Worm (Caenorhabditis elegans) whole organism, late embryonic: ENCODE data around the gene F16B4.2.

Source experiments
- C38D4.7 ChIP-seq: fragments of 200-800 bp; sonication (Bioruptor generic); optimal IDR thresholded peaks from 2 replicates; lab custom pipeline; 2018; ENCODE audit warnings: mild to moderate bottlenecking, missing genetic modification characterization, moderate library complexity, missing compliant biosample characterization
- F13H6.1 ChIP-seq: sonication (generic microtip); optimal IDR thresholded peaks from 2 replicates; lab custom pipeline; 2016; ENCODE audit warnings: missing genetic modification characterization, missing compliant biosample characterization
- K02D7.2 ChIP-seq: sonication (generic microtip); optimal IDR thresholded peaks from 2 replicates; lab custom pipeline; 2017; ENCODE audit warnings: mild to moderate bottlenecking, missing genetic modification characterization, missing compliant biosample characterization
- Y22D7AL.16 ChIP-seq: sonication (generic microtip); optimal IDR thresholded peaks from 2 replicates; lab custom pipeline; 2016; ENCODE audit warnings: missing genetic modification characterization, missing compliant biosample characterization
- ama-1 ChIP-seq: fragments of 150-350 bp; optimal IDR thresholded peaks from 2 replicates; lab custom pipeline; 2014
- ceh-18 ChIP-seq: sonication (generic microtip); optimal IDR thresholded peaks from 2 replicates; lab custom pipeline; 2016; ENCODE audit warnings: missing genetic modification characterization, missing compliant biosample characterization
- ceh-19 ChIP-seq: fragments of 200-800 bp; sonication (Bioruptor generic); optimal IDR thresholded peaks from 2 replicates; lab custom pipeline; 2018; ENCODE audit warnings: mild to moderate bottlenecking, missing genetic modification characterization, missing compliant biosample characterization
- ceh-2 ChIP-seq: sonication (generic microtip); optimal IDR thresholded peaks from 2 replicates; lab custom pipeline; 2016; ENCODE audit warnings: missing genotype, missing genetic modification characterization, missing compliant biosample characterization
- ceh-24 ChIP-seq: sonication (generic microtip); optimal IDR thresholded peaks from 2 replicates; lab custom pipeline; 2016; ENCODE audit warnings: mild to moderate bottlenecking, missing genetic modification characterization, missing compliant biosample characterization
- ceh-31 ChIP-seq: sonication (generic microtip); optimal IDR thresholded peaks from 2 replicates; lab custom pipeline; 2016; ENCODE audit warnings: missing genetic modification characterization, missing compliant biosample characterization
- ceh-45 ChIP-seq: fragments of 200-800 bp; sonication (Bioruptor generic); IDR thresholded peaks from 2 replicates; pipeline ENCODE4 v1.3.6; 2022; ENCODE audit warnings: missing genetic modification reagents, missing genetic modification characterization, missing compliant biosample characterization
- elt-2 ChIP-seq: sonication (generic microtip); optimal IDR thresholded peaks from 2 replicates; lab custom pipeline; 2016; ENCODE audit warnings: missing genetic modification reagents, missing genetic modification characterization, missing compliant biosample characterization
- ets-4 ChIP-seq: sonication (generic microtip); optimal IDR thresholded peaks from 2 replicates; lab custom pipeline; 2016; ENCODE audit warnings: missing genetic modification characterization, missing compliant biosample characterization
- eyg-1 ChIP-seq: sonication (generic microtip); optimal IDR thresholded peaks from 2 replicates; lab custom pipeline; 2016; ENCODE audit warnings: missing genotype, missing genetic modification characterization, missing compliant biosample characterization
- fkh-10 ChIP-seq: fragments of 150-350 bp; optimal IDR thresholded peaks from 2 replicates; lab custom pipeline; 2014; ENCODE audit warnings: missing biosample characterization, missing genetic modification reagents, missing genetic modification characterization
- fkh-6 ChIP-seq: sonication (generic microtip); optimal IDR thresholded peaks from 2 replicates; lab custom pipeline; 2016; ENCODE audit warnings: missing genetic modification characterization, missing compliant biosample characterization
- hlh-13 ChIP-seq: fragments of 200-800 bp; sonication (Bioruptor generic); optimal IDR thresholded peaks from 2 replicates; lab custom pipeline; 2018; ENCODE audit warnings: mild to moderate bottlenecking, missing genetic modification characterization, missing compliant biosample characterization
- hlh-30 ChIP-seq: sonication (generic microtip); optimal IDR thresholded peaks from 2 replicates; lab custom pipeline; 2017; ENCODE audit warnings: antibody characterized with exemption, missing genetic modification characterization, missing compliant biosample characterization; ENCODE audit not compliant: insufficient read depth
- lin-11 ChIP-seq: fragments of 200-800 bp; sonication (Bioruptor generic); optimal IDR thresholded peaks from 2 replicates; lab custom pipeline; 2018; ENCODE audit warnings: mild to moderate bottlenecking, missing genetic modification characterization, missing compliant biosample characterization
- madf-2 ChIP-seq: sonication (generic microtip); optimal IDR thresholded peaks from 2 replicates; lab custom pipeline; 2017; ENCODE audit warnings: missing genetic modification characterization, missing compliant biosample characterization
- nfya-1 ChIP-seq: sonication (generic microtip); optimal IDR thresholded peaks from 2 replicates; lab custom pipeline; 2017; ENCODE audit warnings: missing genetic modification characterization, mild to moderate bottlenecking, missing compliant biosample characterization, antibody characterized with exemption, moderate library complexity
- nhr-11 ChIP-seq: fragments of 150-350 bp; optimal IDR thresholded peaks from 2 replicates; lab custom pipeline; 2014; ENCODE audit warnings: missing biosample characterization, missing genetic modification characterization
- nhr-232 ChIP-seq: sonication (generic microtip); optimal IDR thresholded peaks from 2 replicates; lab custom pipeline; 2016; ENCODE audit warnings: missing genetic modification characterization, missing compliant biosample characterization
- odd-2 ChIP-seq: sonication (generic microtip); optimal IDR thresholded peaks from 2 replicates; lab custom pipeline; 2017; ENCODE audit warnings: antibody characterized with exemption, mild to moderate bottlenecking, missing genetic modification characterization, missing compliant biosample characterization
- pag-3 ChIP-seq: sonication (generic microtip); optimal IDR thresholded peaks from 2 replicates; lab custom pipeline; 2016; ENCODE audit warnings: missing compliant biosample characterization, missing genetic modification characterization, borderline replicate concordance
- pha-2 ChIP-seq: sonication (generic microtip); optimal IDR thresholded peaks from 2 replicates; lab custom pipeline; 2017; ENCODE audit warnings: mild to moderate bottlenecking, missing genetic modification characterization, missing compliant biosample characterization
- pqm-1 ChIP-seq: sonication (generic microtip); optimal IDR thresholded peaks from 2 replicates; lab custom pipeline; 2016; ENCODE audit warnings: missing genetic modification characterization, missing compliant biosample characterization
- pros-1 ChIP-seq: fragments of 150-350 bp; optimal IDR thresholded peaks from 2 replicates; lab custom pipeline; 2014; ENCODE audit warnings: missing biosample characterization, missing genetic modification reagents, missing genetic modification characterization
- rnt-1 ChIP-seq: sonication (generic microtip); optimal IDR thresholded peaks from 2 replicates; lab custom pipeline; 2016; ENCODE audit warnings: missing genetic modification characterization, missing compliant biosample characterization
- sox-2 ChIP-seq: fragments of 200-800 bp; sonication (Bioruptor generic); IDR thresholded peaks from 2 replicates; pipeline ENCODE4 v1.3.6; 2022; ENCODE audit warnings: missing genetic modification reagents, missing genetic modification characterization, missing compliant biosample characterization
- sox-4 ChIP-seq: sonication (generic microtip); optimal IDR thresholded peaks from 2 replicates; lab custom pipeline; 2017; ENCODE audit warnings: mild to moderate bottlenecking, missing genetic modification characterization, inconsistent platforms, missing compliant biosample characterization
- tbx-2 ChIP-seq: sonication (generic microtip); optimal IDR thresholded peaks from 2 replicates; lab custom pipeline; 2016; ENCODE audit warnings: missing genetic modification characterization, missing compliant biosample characterization
- ttx-3 ChIP-seq: sonication (generic microtip); optimal IDR thresholded peaks from 2 replicates; lab custom pipeline; 2016; ENCODE audit warnings: missing genetic modification reagents, missing genetic modification characterization, missing compliant biosample characterization
- unc-42 ChIP-seq: sonication (generic microtip); optimal IDR thresholded peaks from 2 replicates; lab custom pipeline; 2016; ENCODE audit warnings: missing genotype, missing genetic modification characterization, missing compliant biosample characterization
- unc-55 ChIP-seq: sonication (generic microtip); optimal IDR thresholded peaks from 2 replicates; lab custom pipeline; 2017; ENCODE audit warnings: missing biosample characterization, missing genetic modification reagents, missing genetic modification characterization

The F16B4.2 gene

ce11 chrV:1631148-1631547 is 30.3 kb downstream of the F16B4.2 start, which contains the start of gene Y46H3D.8:
Gene Y46H3D.8 (minus strand): TSS chrV:1631248.
- TF ChIP-seq Y22D7AL.16: no peak
- no peak for TF ChIP-seq pros-1 (tag; lab: Kevin White, UChicago)
- no peak for TF ChIP-seq pha-2 (tag; lab: Kevin White, UChicago)
- TF ChIP-seq sox-4 (tag; lab: Kevin White, UChicago): no peak
- TF ChIP-seq eyg-1 (tag; lab: Kevin White, UChicago): no peak
- TF ChIP-seq pqm-1 (tag; lab: Kevin White, UChicago): no peak
- no peak for TF ChIP-seq K02D7.2
- TF ChIP-seq tbx-2 (tag; lab: Kevin White, UChicago): no peak

ce11 chrV:1631717-1632116 is 30.9 kb downstream of the F16B4.2 start, which contains the start of gene irld-17:
Gene irld-17 (plus strand): TSS chrV:1632017.
- TF ChIP-seq C38D4.7 (GFP tag; lab: Kevin White, UChicago) (no peak), odd-2 (tag; lab: Kevin White, UChicago) (no peak), pag-3 (tag; lab: Kevin White, UChicago) (no peak), madf-2 (tag; lab: Kevin White, UChicago) (no peak), pha-2 (tag; lab: Kevin White, UChicago) (no peak), ceh-24 (tag; lab: Kevin White, UChicago) (no peak), ets-4 (tag; lab: Kevin White, UChicago) (no peak), nhr-232 (tag; lab: Kevin White, UChicago) (no peak), ttx-3 (tag; lab: Kevin White, UChicago) (no peak)

- TF ChIP-seq nfya-1: no peak
- no peak for TF ChIP-seq ama-1 (lab: Kevin White, UChicago)
- no peak for TF ChIP-seq hlh-13 (GFP tag; lab: Kevin White, UChicago)
These were observed 35.0 kb downstream of the F16B4.2 start, which contains the start of gene str-222 for ce11 chrV:1635859-1636258. Gene str-222 (plus strand): TSS chrV:1636159.

- no peak for TF ChIP-seq tbx-2 (tag; lab: Kevin White, UChicago)
- TF ChIP-seq elt-2 (tag; lab: Kevin White, UChicago): no peak
- no peak for TF ChIP-seq ceh-18 (tag; lab: Kevin White, UChicago)
- TF ChIP-seq ceh-19 (GFP tag; lab: Kevin White, UChicago): no peak
- TF ChIP-seq pqm-1 (tag; lab: Kevin White, UChicago): no peak
- no peak for TF ChIP-seq ceh-31 (tag; lab: Kevin White, UChicago)
- TF ChIP-seq fkh-6 (tag; lab: Kevin White, UChicago): no peak
- TF ChIP-seq ceh-2 (tag; lab: Kevin White, UChicago): no peak
- TF ChIP-seq pag-3 (tag; lab: Kevin White, UChicago): no peak
- TF ChIP-seq sox-2 (GFP tag; lab: Robert Waterston, UW): no peak
- TF ChIP-seq lin-11 (tag; lab: Kevin White, UChicago): no peak
- TF ChIP-seq rnt-1 (tag; lab: Kevin White, UChicago): no peak
- no peak for TF ChIP-seq ttx-3 (tag; lab: Kevin White, UChicago)
- no peak for TF ChIP-seq nhr-11
- TF ChIP-seq fkh-10 (GFP tag; lab: Kevin White, UChicago): no peak
- TF ChIP-seq sox-4 (tag; lab: Kevin White, UChicago): no peak
- TF ChIP-seq F13H6.1 (tag; lab: Kevin White, UChicago): no peak
- TF ChIP-seq unc-55 (GFP tag; lab: Kevin White, UChicago): no peak
These were observed 39.2 kb downstream of the F16B4.2 start, which contains the start of gene str-221 for ce11 chrV:1640008-1640407. Gene str-221 (plus strand): TSS chrV:1640308.

- no peak for TF ChIP-seq tbx-2 (tag; lab: Kevin White, UChicago)
- TF ChIP-seq unc-42 (tag; lab: Kevin White, UChicago): no peak
- no peak for TF ChIP-seq hlh-30 (tag; lab: Kevin White, UChicago)
- no peak for TF ChIP-seq ceh-45
- no peak for TF ChIP-seq hlh-13 (GFP tag; lab: Kevin White, UChicago)
- no peak for TF ChIP-seq sox-2 (GFP tag; lab: Robert Waterston, UW)
These were observed 41.4 kb downstream of the F16B4.2 start, which contains the start of gene Y46H3D.1 for ce11 chrV:1642199-1642598. Gene Y46H3D.1 (plus strand): TSS chrV:1642499.
